Worm (Caenorhabditis elegans) whole organism, L3 larva: ENCODE results near the gene gldi-5.
A peak's percentile ranks its signal among the peaks of the same experiment; 100 is the strongest.

ENCODE experiments used
- R02D3.7 ChIP-seq: fragments of 150-350 bp; optimal IDR thresholded peaks from 2 replicates; lab custom pipeline; 2014; ENCODE audit warnings: missing biosample characterization, missing genetic modification characterization
- aly-2 ChIP-seq: fragments of 150-350 bp; optimal IDR thresholded peaks from 2 replicates; lab custom pipeline; 2014; ENCODE audit warnings: missing biosample characterization, missing genetic modification characterization
- ama-1 ChIP-seq: fragments of 150-350 bp; optimal IDR thresholded peaks from 2 replicates; lab custom pipeline; 2018
- ceh-28 ChIP-seq: fragments of 150-350 bp; optimal IDR thresholded peaks from 2 replicates; lab custom pipeline; 2014; ENCODE audit warnings: missing biosample characterization, missing genetic modification reagents, missing genetic modification characterization
- ceh-9 ChIP-seq: sonication (generic microtip); optimal IDR thresholded peaks from 2 replicates; lab custom pipeline; 2018; ENCODE audit warnings: missing biosample characterization, missing genetic modification characterization
- daf-12 ChIP-seq: fragments of 150-350 bp; optimal IDR thresholded peaks from 2 replicates; lab custom pipeline; 2014; ENCODE audit warnings: missing biosample characterization, missing genetic modification reagents, missing genetic modification characterization
- egl-27 ChIP-seq: sonication (generic microtip); optimal IDR thresholded peaks from 4 replicates; lab custom pipeline; 2017; ENCODE audit warnings: missing biosample characterization, missing genetic modification reagents, missing genetic modification characterization
- elt-2 ChIP-seq: sonication (generic microtip); optimal IDR thresholded peaks from 2 replicates; lab custom pipeline; 2016; ENCODE audit warnings: missing genetic modification reagents, mild to moderate bottlenecking, missing genetic modification characterization, missing compliant biosample characterization
- elt-3 ChIP-seq, 3 experiments: fragments of 150-350 bp in 1 of 3; sonication (generic microtip) in 2 of 3; optimal IDR thresholded peaks; 2 replicates in 2 of 3; 4 replicates in 1 of 3; lab custom pipeline; 2014 to 2017; ENCODE audit warnings: missing biosample characterization in 3 of 3, missing genetic modification characterization in 3 of 3
- fkh-10 ChIP-seq: sonication (generic microtip); optimal IDR thresholded peaks from 2 replicates; lab custom pipeline; 2017; ENCODE audit warnings: missing biosample characterization, missing genetic modification reagents, missing genetic modification characterization
- fkh-2 ChIP-seq: fragments of 150-350 bp; optimal IDR thresholded peaks from 2 replicates; lab custom pipeline; 2014; ENCODE audit warnings: missing biosample characterization, missing genetic modification reagents, missing genetic modification characterization
- fos-1 ChIP-seq: fragments of 150-350 bp; optimal IDR thresholded peaks from 2 replicates; lab custom pipeline; 2014; ENCODE audit warnings: missing biosample characterization, missing genetic modification characterization
- hmg-11 ChIP-seq: sonication (generic microtip); optimal IDR thresholded peaks from 2 replicates; lab custom pipeline; 2016; ENCODE audit warnings: missing genetic modification characterization, missing compliant biosample characterization
- jun-1 ChIP-seq: fragments of 150-350 bp; optimal IDR thresholded peaks from 2 replicates; lab custom pipeline; 2014; ENCODE audit warnings: missing biosample characterization, missing genetic modification reagents, missing genetic modification characterization
- lin-15B ChIP-seq: fragments of 150-350 bp; optimal IDR thresholded peaks from 2 replicates; lab custom pipeline; 2014; ENCODE audit warnings: missing biosample characterization, missing genetic modification characterization
- lin-39 ChIP-seq: fragments of 150-350 bp; optimal IDR thresholded peaks from 2 replicates; lab custom pipeline; 2018; ENCODE audit warnings: missing biosample characterization, missing genetic modification reagents, missing genetic modification characterization
- lsy-12 ChIP-seq: sonication (generic microtip); optimal IDR thresholded peaks from 2 replicates; lab custom pipeline; 2016; ENCODE audit warnings: mild to moderate bottlenecking, missing genetic modification characterization, missing compliant biosample characterization
- mml-1 ChIP-seq: fragments of 150-350 bp; sonication (generic microtip); optimal IDR thresholded peaks from 3 replicates; lab custom pipeline; 2014; ENCODE audit warnings: missing biosample characterization, missing genetic modification characterization
- nfya-1 ChIP-seq: sonication (generic microtip); optimal IDR thresholded peaks from 2 replicates; lab custom pipeline; 2017; ENCODE audit warnings: missing genetic modification characterization, mild to moderate bottlenecking, missing compliant biosample characterization, antibody characterized with exemption, moderate library complexity; ENCODE audit not compliant: insufficient read depth
- nhr-23 ChIP-seq: fragments of 150-350 bp; optimal IDR thresholded peaks from 2 replicates; lab custom pipeline; 2014; ENCODE audit warnings: missing biosample characterization, missing genetic modification reagents, missing genetic modification characterization
- nhr-237 ChIP-seq: fragments of 150-350 bp; optimal IDR thresholded peaks from 2 replicates; lab custom pipeline; 2014; ENCODE audit warnings: missing biosample characterization, missing genetic modification characterization
- nhr-25 ChIP-seq: sonication (generic microtip); optimal IDR thresholded peaks from 2 replicates; lab custom pipeline; 2017; ENCODE audit warnings: missing biosample characterization, missing genetic modification characterization
- nhr-28 ChIP-seq: fragments of 150-350 bp; optimal IDR thresholded peaks from 2 replicates; lab custom pipeline; 2014; ENCODE audit warnings: missing biosample characterization, missing genetic modification characterization
- nhr-67 ChIP-seq: fragments of 150-350 bp; optimal IDR thresholded peaks from 2 replicates; lab custom pipeline; 2014; ENCODE audit warnings: missing biosample characterization, missing genetic modification characterization
- nhr-76 ChIP-seq: fragments of 150-350 bp; sonication (generic microtip); optimal IDR thresholded peaks from 5 replicates; lab custom pipeline; 2014; ENCODE audit warnings: missing biosample characterization, missing genetic modification characterization
- nhr-77 ChIP-seq: fragments of 150-350 bp; optimal IDR thresholded peaks from 2 replicates; lab custom pipeline; 2014; ENCODE audit warnings: missing biosample characterization, missing genetic modification characterization
- pha-4 ChIP-seq: fragments of 150-350 bp; optimal IDR thresholded peaks from 2 replicates; lab custom pipeline; 2014; ENCODE audit warnings: missing biosample characterization, missing genetic modification reagents, missing genetic modification characterization
- pqm-1 ChIP-seq: fragments of 150-350 bp; optimal IDR thresholded peaks from 2 replicates; lab custom pipeline; 2017; ENCODE audit warnings: missing biosample characterization, missing genetic modification characterization, inconsistent platforms
- sea-2 ChIP-seq: fragments of 150-350 bp; sonication (generic microtip); optimal IDR thresholded peaks from 4 replicates; lab custom pipeline; 2014; ENCODE audit warnings: missing biosample characterization, missing genetic modification reagents, missing genetic modification characterization
- skn-1 ChIP-seq: fragments of 150-350 bp; optimal IDR thresholded peaks from 2 replicates; lab custom pipeline; 2014; ENCODE audit warnings: missing biosample characterization, missing genetic modification characterization
- snpc-4 ChIP-seq: fragments of 150-350 bp; optimal IDR thresholded peaks from 2 replicates; lab custom pipeline; 2014; ENCODE audit warnings: missing biosample characterization, missing genetic modification characterization
- zag-1 ChIP-seq: fragments of 150-350 bp; optimal IDR thresholded peaks from 2 replicates; lab custom pipeline; 2014; ENCODE audit warnings: missing biosample characterization, missing genetic modification characterization
- ztf-11 ChIP-seq: fragments of 150-350 bp; optimal IDR thresholded peaks from 2 replicates; lab custom pipeline; 2014; ENCODE audit warnings: missing biosample characterization, missing genetic modification characterization
- ztf-4 ChIP-seq: fragments of 150-350 bp; optimal IDR thresholded peaks from 2 replicates; lab custom pipeline; 2014; ENCODE audit warnings: missing biosample characterization, missing genetic modification characterization

The gldi-5 gene

ce11 chrIII:3729520-3729919, 3.2 kb upstream of the gldi-5 start, which contains the start of gene F34D10.9:
F34D10.9 (minus strand) TSS chrIII:3729620.
- TF ChIP-seq daf-12 (tag; lab: Kevin White, UChicago) (no peak), nhr-67 (tag; lab: Kevin White, UChicago) (no peak), elt-3 (tag; optimal IDR thresholded peaks at IDR 0.05; lab: Kevin White, UChicago) (no peak), ztf-11 (tag; lab: Kevin White, UChicago) (no peak), nhr-25 (tag; lab: Kevin White, UChicago) (no peak), nhr-28 (tag; lab: Kevin White, UChicago) (no peak), nhr-23 (no peak), fkh-2 (tag; lab: Kevin White, UChicago) (no peak), jun-1 (no peak), nhr-77 (no peak), lsy-12 (tag; lab: Kevin White, UChicago) (no peak), fos-1 (tag; lab: Kevin White, UChicago) (no peak), ceh-28 (tag; lab: Kevin White, UChicago) (no peak), elt-2 (tag; lab: Kevin White, UChicago) (no peak), nhr-76 (tag; lab: Kevin White, UChicago) (no peak)

ce11 chrIII:3724880-3725279, 1.4 kb downstream of the gldi-5 start, which contains the start of gene C14B1.12:
C14B1.12 (minus strand) TSS chrIII:3724980.
- TF ChIP-seq nhr-237, result no peak
- no peak for TF ChIP-seq nhr-23
- TF ChIP-seq lsy-12 (tag; lab: Kevin White, UChicago), result no peak
- no peak for TF ChIP-seq mml-1 (tag; lab: Kevin White, UChicago)
- no peak for TF ChIP-seq fos-1 (tag; lab: Kevin White, UChicago)
- no peak for TF ChIP-seq sea-2 (GFP tag; lab: Kevin White, UChicago)
- no peak for TF ChIP-seq ztf-11 (tag; lab: Kevin White, UChicago)
- no peak for TF ChIP-seq daf-12 (tag; lab: Kevin White, UChicago)
- no peak for TF ChIP-seq skn-1
- TF ChIP-seq aly-2 (tag; lab: Kevin White, UChicago), result no peak
- no peak for TF ChIP-seq fkh-2 (tag; lab: Kevin White, UChicago)
- no peak for TF ChIP-seq fkh-10 (GFP tag; lab: Kevin White, UChicago)
- TF ChIP-seq R02D3.7, result no peak
- no peak for TF ChIP-seq pha-4 (tag; lab: Kevin White, UChicago)
- TF ChIP-seq jun-1, result no peak
- TF ChIP-seq hmg-11 (tag; lab: Kevin White, UChicago), result no peak
- TF ChIP-seq nhr-77, result no peak
- TF ChIP-seq lin-39 (tag; lab: Kevin White, UChicago), result no peak
- TF ChIP-seq zag-1, result no peak
- TF ChIP-seq elt-3 (tag; optimal IDR thresholded peaks at IDR 0.05; lab: Kevin White, UChicago), result no peak

- TF ChIP-seq ztf-4 (tag; lab: Kevin White, UChicago), result no peak
- no peak for TF ChIP-seq nfya-1 (tag; lab: Kevin White, UChicago)
- no peak for TF ChIP-seq ama-1 (lab: Kevin White, UChicago)
- TF ChIP-seq ceh-9, result no peak
- no peak for TF ChIP-seq fos-1 (tag; lab: Kevin White, UChicago)
- TF ChIP-seq ztf-11 (tag; lab: Kevin White, UChicago), result no peak
- no peak for TF ChIP-seq pqm-1 (tag; lab: Kevin White, UChicago)
- no peak for TF ChIP-seq snpc-4 (tag; lab: Kevin White, UChicago)
Measured at ce11 chrIII:3723726-3724125, 2.6 kb downstream of the gldi-5 start.

ce11 chrIII:3719564-3719963, 6.7 kb downstream of the gldi-5 start, which contains the start of gene C14B1.8:
C14B1.8 (minus strand) TSS chrIII:3719680.
- TF ChIP-seq elt-2 (tag; lab: Kevin White, UChicago), result no peak
- TF ChIP-seq fkh-2 (tag; lab: Kevin White, UChicago), result no peak
- TF ChIP-seq egl-27 (tag; lab: Kevin White, UChicago), result no peak
- TF ChIP-seq ceh-9, result no peak
- peak; percentile 51 for TF ChIP-seq lin-15B

- TF ChIP-seq R02D3.7 (peak; percentile 62), skn-1 (no peak), hmg-11 (tag; lab: Kevin White, UChicago) (peak; percentile 9)
Measured at ce11 chrIII:3716073-3716659, 10.1 kb downstream of the gldi-5 start.
